Fruit fly (Drosophila melanogaster) whole organism, embryonic: ENCODE results near the gene mRpL40.

Source experiments
- Bteb2 ChIP-seq: fragments of 200-800 bp; sonication (Bioruptor generic); optimal IDR thresholded peaks from 2 replicates; lab custom pipeline; 2016; ENCODE audit warnings: missing biosample characterization, missing genetic modification characterization
- CG10147 ChIP-seq: fragments of 200-800 bp; sonication (Bioruptor generic); optimal IDR thresholded peaks from 2 replicates; lab custom pipeline; 2019; ENCODE audit warnings: missing biosample characterization, mild to moderate bottlenecking, missing genetic modification characterization, moderate library complexity
- CG10462 ChIP-seq: fragments of 200-800 bp; sonication (Bioruptor generic); optimal IDR thresholded peaks from 2 replicates; lab custom pipeline; 2016; ENCODE audit warnings: missing biosample characterization, missing genetic modification characterization
- CG12236 ChIP-seq: fragments of 200-800 bp; sonication (Bioruptor generic); optimal IDR thresholded peaks from 2 replicates; lab custom pipeline; 2016; ENCODE audit warnings: missing biosample characterization, missing genetic modification characterization
- CG12391 ChIP-seq: fragments of 200-800 bp; sonication (Bioruptor generic); optimal IDR thresholded peaks from 3 replicates; lab custom pipeline; 2018; ENCODE audit warnings: missing biosample characterization, mild to moderate bottlenecking, missing genetic modification characterization, moderate library complexity
- CG17612 ChIP-seq: fragments of 200-800 bp; sonication (Bioruptor generic); IDR thresholded peaks from 2 replicates; pipeline ENCODE4 v1.3.6; 2022; ENCODE audit warnings: missing biosample characterization, missing genetic modification characterization
- CG17829 ChIP-seq: fragments of 200-800 bp; optimal IDR thresholded peaks from 2 replicates; lab custom pipeline; 2019; ENCODE audit warnings: missing biosample characterization, mild to moderate bottlenecking, missing genetic modification characterization, moderate library complexity
- CG1792 ChIP-seq: fragments of 200-800 bp; sonication (Bioruptor generic); optimal IDR thresholded peaks from 2 replicates; lab custom pipeline; 2016; ENCODE audit warnings: missing biosample characterization, missing genetic modification characterization
- CG18262 ChIP-seq: fragments of 200-800 bp; optimal IDR thresholded peaks from 3 replicates; lab custom pipeline; 2019; ENCODE audit warnings: missing biosample characterization, mild to moderate bottlenecking, missing genetic modification characterization, moderate library complexity
- CG2199 ChIP-seq: fragments of 200-800 bp; sonication (Bioruptor generic); IDR thresholded peaks from 3 replicates; pipeline ENCODE4 v1.3.6; 2022; ENCODE audit warnings: missing biosample characterization, missing genetic modification characterization
- CG2875 ChIP-seq: fragments of 200-800 bp; sonication (Bioruptor generic); optimal IDR thresholded peaks from 2 replicates; lab custom pipeline; 2017; ENCODE audit warnings: missing biosample characterization, mild to moderate bottlenecking, missing genetic modification characterization, missing genetic modification reagents
- CG30403 ChIP-seq: fragments of 200-800 bp; sonication (Bioruptor generic); optimal IDR thresholded peaks from 3 replicates; lab custom pipeline; 2016; ENCODE audit warnings: missing biosample characterization, missing genetic modification characterization
- CG30431 ChIP-seq: fragments of 200-800 bp; sonication (Bioruptor generic); optimal IDR thresholded peaks from 2 replicates; lab custom pipeline; 2017; ENCODE audit warnings: missing biosample characterization, missing genetic modification characterization
- CG31441 ChIP-seq: fragments of 200-800 bp; sonication (Bioruptor generic); IDR thresholded peaks from 2 replicates; pipeline ENCODE4 v1.3.6; 2022; ENCODE audit warnings: missing biosample characterization, missing genetic modification characterization
- CG3407 ChIP-seq: fragments of 200-800 bp; sonication (Bioruptor generic); optimal IDR thresholded peaks from 2 replicates; lab custom pipeline; 2018; ENCODE audit warnings: missing biosample characterization, mild to moderate bottlenecking, missing genetic modification characterization
- CG3995 ChIP-seq: fragments of 200-800 bp; sonication (Bioruptor generic); optimal IDR thresholded peaks from 3 replicates; lab custom pipeline; 2016; ENCODE audit warnings: missing biosample characterization, missing genetic modification characterization
- CG4360 ChIP-seq: fragments of 200-800 bp; sonication (Bioruptor generic); IDR thresholded peaks from 2 replicates; pipeline ENCODE4 v1.3.6; 2022; ENCODE audit warnings: missing biosample characterization, missing genetic modification characterization
- CG6175 ChIP-seq: fragments of 200-800 bp; sonication (Bioruptor generic); IDR thresholded peaks from 3 replicates; pipeline ENCODE4 v1.3.6; 2022; ENCODE audit warnings: missing biosample characterization, missing genetic modification characterization
- CG9609 ChIP-seq: fragments of 200-800 bp; sonication (Bioruptor generic); optimal IDR thresholded peaks from 3 replicates; lab custom pipeline; 2016; ENCODE audit warnings: missing biosample characterization, missing genetic modification characterization
- CG9932 ChIP-seq: fragments of 200-800 bp; sonication (Bioruptor generic); IDR thresholded peaks from 2 replicates; pipeline ENCODE4 v1.3.6; 2022; ENCODE audit warnings: missing biosample characterization, missing genetic modification characterization
- CHES-1-like ChIP-seq: fragments of 200-800 bp; sonication (Bioruptor generic); optimal IDR thresholded peaks from 2 replicates; lab custom pipeline; 2016; ENCODE audit warnings: missing biosample characterization, missing genetic modification characterization
- CrebB ChIP-seq: fragments of 200-800 bp; sonication (Bioruptor generic); optimal IDR thresholded peaks from 3 replicates; lab custom pipeline; 2018; ENCODE audit warnings: missing biosample characterization, mild to moderate bottlenecking, missing genetic modification characterization
- D19B ChIP-seq: fragments of 200-800 bp; sonication (Bioruptor generic); optimal IDR thresholded peaks from 2 replicates; lab custom pipeline; 2017; ENCODE audit warnings: missing biosample characterization, mild to moderate bottlenecking, missing genetic modification characterization
- Doc3 ChIP-seq: fragments of 200-800 bp; sonication (Bioruptor generic); IDR thresholded peaks from 3 replicates; pipeline ENCODE4 v1.3.6; 2022; ENCODE audit warnings: missing biosample characterization, missing genetic modification characterization; ENCODE audit not compliant: partially characterized antibody
- HmgZ ChIP-seq: fragments of 200-800 bp; sonication (Bioruptor generic); optimal IDR thresholded peaks from 2 replicates; lab custom pipeline; 2018; ENCODE audit warnings: missing biosample characterization, mild to moderate bottlenecking, missing genetic modification characterization
- Kr ChIP-seq: fragments of 200-800 bp; sonication (Bioruptor generic); optimal IDR thresholded peaks from 2 replicates; lab custom pipeline; 2017; ENCODE audit warnings: missing biosample characterization, mild to moderate bottlenecking, missing genetic modification characterization
- Max ChIP-seq: fragments of 200-800 bp; sonication (Bioruptor generic); optimal IDR thresholded peaks from 2 replicates; lab custom pipeline; 2016; ENCODE audit warnings: missing biosample characterization, mild to moderate bottlenecking, missing genetic modification characterization
- Meics ChIP-seq: fragments of 200-800 bp; sonication (Bioruptor generic); optimal IDR thresholded peaks from 2 replicates; lab custom pipeline; 2017; ENCODE audit warnings: missing biosample characterization, mild to moderate bottlenecking, missing genetic modification characterization
- Myb ChIP-seq: fragments of 200-800 bp; sonication (Bioruptor generic); optimal IDR thresholded peaks from 2 replicates; lab custom pipeline; 2016; ENCODE audit warnings: missing biosample characterization, missing genetic modification characterization
- Neu2 ChIP-seq: fragments of 200-800 bp; sonication (Bioruptor generic); optimal IDR thresholded peaks from 3 replicates; lab custom pipeline; 2016; ENCODE audit warnings: missing biosample characterization, missing genetic modification characterization, borderline replicate concordance
- Nf-YC ChIP-seq: fragments of 200-800 bp; optimal IDR thresholded peaks from 3 replicates; lab custom pipeline; 2019; ENCODE audit warnings: missing biosample characterization, mild to moderate bottlenecking, missing genetic modification characterization, moderate library complexity
- Sox102F ChIP-seq: fragments of 200-800 bp; sonication (Bioruptor generic); optimal IDR thresholded peaks from 2 replicates; lab custom pipeline; 2018; ENCODE audit warnings: missing biosample characterization, mild to moderate bottlenecking, missing genetic modification characterization, moderate library complexity
- abd-A ChIP-seq: fragments of 200-800 bp; sonication (Bioruptor generic); optimal IDR thresholded peaks from 3 replicates; lab custom pipeline; 2019; ENCODE audit warnings: missing biosample characterization, mild to moderate bottlenecking, missing genetic modification characterization, moderate library complexity
- caup ChIP-seq: fragments of 200-800 bp; sonication (Bioruptor generic); optimal IDR thresholded peaks from 3 replicates; lab custom pipeline; 2017; ENCODE audit warnings: missing biosample characterization, mild to moderate bottlenecking, missing genetic modification characterization, moderate library complexity; ENCODE audit not compliant: severe bottlenecking
- crol ChIP-seq: fragments of 200-800 bp; sonication (Bioruptor generic); IDR thresholded peaks from 2 replicates; pipeline ENCODE4 v1.3.6; 2022; ENCODE audit warnings: missing biosample characterization, missing genetic modification characterization
- disco-r ChIP-seq: fragments of 200-800 bp; sonication (Bioruptor generic); optimal IDR thresholded peaks from 2 replicates; lab custom pipeline; 2016; ENCODE audit warnings: missing biosample characterization, missing genetic modification characterization
- dmrt11E ChIP-seq: fragments of 200-800 bp; sonication (Bioruptor generic); optimal IDR thresholded peaks from 3 replicates; lab custom pipeline; 2018; ENCODE audit warnings: missing biosample characterization, mild to moderate bottlenecking, missing genetic modification characterization, moderate library complexity
- dmrt99B ChIP-seq: fragments of 200-800 bp; sonication (Bioruptor generic); optimal IDR thresholded peaks from 2 replicates; lab custom pipeline; 2018; ENCODE audit warnings: missing biosample characterization, mild to moderate bottlenecking, missing genetic modification characterization, moderate library complexity
- exex ChIP-seq: fragments of 200-800 bp; sonication (Bioruptor generic); optimal IDR thresholded peaks from 4 replicates; lab custom pipeline; 2018; ENCODE audit warnings: missing biosample characterization, mild to moderate bottlenecking, missing genetic modification characterization, moderate library complexity
- fu2 ChIP-seq: fragments of 200-800 bp; sonication (Bioruptor generic); optimal IDR thresholded peaks from 2 replicates; lab custom pipeline; 2016; ENCODE audit warnings: missing biosample characterization, missing genetic modification characterization
- gsb ChIP-seq: fragments of 200-800 bp; sonication (Bioruptor generic); IDR thresholded peaks from 2 replicates; pipeline ENCODE4 v1.3.6; 2022; ENCODE audit warnings: missing biosample characterization, missing genetic modification characterization
- insv ChIP-seq, 2 experiments: fragments of 200-800 bp; sonication (Bioruptor generic); optimal IDR thresholded peaks; 3 replicates each; lab custom pipeline; 2016 to 2018; ENCODE audit warnings: missing biosample characterization in 2 of 2, missing genetic modification characterization in 2 of 2
- lab ChIP-seq: fragments of 200-800 bp; sonication (Bioruptor generic); optimal IDR thresholded peaks from 3 replicates; lab custom pipeline; 2017; ENCODE audit warnings: missing biosample characterization, missing genetic modification characterization, mild to moderate bottlenecking, moderate library complexity, missing genetic modification reagents
- nerfin-2 ChIP-seq: fragments of 200-800 bp; sonication (Bioruptor generic); IDR thresholded peaks from 2 replicates; pipeline ENCODE4 v1.3.6; 2022; ENCODE audit warnings: missing biosample characterization, missing genetic modification characterization; ENCODE audit not compliant: partially characterized antibody
- sens-2 ChIP-seq: fragments of 200-800 bp; sonication (Bioruptor generic); IDR thresholded peaks from 2 replicates; pipeline ENCODE4 v1.3.6; 2022; ENCODE audit warnings: missing biosample characterization, missing genetic modification characterization
- sna ChIP-seq: fragments of 200-800 bp; sonication (Bioruptor generic); IDR thresholded peaks from 2 replicates; pipeline ENCODE4 v1.3.6; 2022; ENCODE audit warnings: missing biosample characterization, missing genetic modification characterization; ENCODE audit not compliant: partially characterized antibody
- tll ChIP-seq, 2 experiments: fragments of 200-800 bp in 1 of 2; fragments of >200 bp in 1 of 2; sonication (Bioruptor generic) in 1 of 2; optimal IDR thresholded peaks; 2 replicates each; lab custom pipeline; 2017 to 2019; ENCODE audit warnings: missing biosample characterization in 2 of 2, missing genetic modification characterization in 2 of 2, mild to moderate bottlenecking in 1 of 2, moderate library complexity in 1 of 2
- wor ChIP-seq: fragments of 200-800 bp; sonication (Bioruptor generic); IDR thresholded peaks from 2 replicates; pipeline ENCODE4 v1.3.6; 2022; ENCODE audit warnings: missing biosample characterization, missing genetic modification characterization
- zen ChIP-seq: fragments of 200-800 bp; sonication (Bioruptor generic); optimal IDR thresholded peaks from 3 replicates; lab custom pipeline; 2018; ENCODE audit warnings: missing biosample characterization, mild to moderate bottlenecking, missing genetic modification characterization, moderate library complexity

mRpL40 gene

DNA sequence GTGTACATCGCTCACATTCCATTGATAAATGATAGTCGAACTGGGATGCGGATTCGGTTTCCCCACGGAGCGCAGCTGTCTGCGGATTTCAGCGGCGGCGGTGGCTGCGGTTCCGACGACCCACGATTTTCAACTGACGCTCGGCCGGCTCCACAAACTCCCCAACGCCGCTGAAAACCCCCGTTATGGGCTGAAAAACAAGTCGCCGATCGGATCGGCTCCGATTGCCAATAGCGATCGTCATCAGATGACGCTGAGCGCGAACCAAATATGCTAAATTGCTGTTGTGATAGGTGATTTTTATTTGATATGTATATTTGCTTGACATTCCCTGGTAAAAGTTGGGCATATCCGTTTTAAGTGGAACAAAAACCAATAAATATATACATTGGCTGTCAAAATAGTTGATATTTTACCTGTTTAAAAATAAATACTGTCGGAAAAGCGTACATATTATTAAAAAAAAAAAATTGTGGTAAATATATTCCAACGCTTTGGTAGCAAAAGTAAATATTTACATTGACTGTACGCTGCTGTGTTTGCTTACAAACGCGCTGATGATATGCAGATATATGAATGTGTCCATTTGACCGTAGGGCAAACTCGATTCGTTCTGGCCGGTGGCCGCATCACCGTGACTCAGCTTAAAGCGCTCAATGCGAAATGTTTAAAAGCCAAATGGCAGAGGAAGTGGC is 46.6 kb downstream of the mRpL40 start (continued):
- TF ChIP-seq HmgZ (peak; percentile 51), CG10147 (GFP tag; lab: Kevin White, UChicago) (peak; percentile 88), CG1792 (peak; percentile 22), Meics (peak; percentile 74), zen (tag; lab: Kevin White, UChicago) (no peak), CG31441 (GFP tag; lab: Robert Waterston, UW) (peak; percentile 40; the same call in 1 of the 2 replicates), CG6175 (GFP tag; lab: Robert Waterston, UW) (no peak), sens-2 (no peak), D19B (peak; percentile 79), wor (GFP tag; lab: Robert Waterston, UW) (no peak), CHES-1-like (GFP tag; lab: Kevin White, UChicago) (peak; percentile 32), CG12391 (tag; lab: Kevin White, UChicago) (peak; percentile 55), sna (GFP tag; lab: Robert Waterston, UW) (no peak), nerfin-2 (GFP tag; lab: Robert Waterston, UW) (no peak), CG17829 (tag; lab: Kevin White, UChicago) (no peak), Doc3 (GFP tag; lab: Robert Waterston, UW) (no peak), Bteb2 (GFP tag; lab: Kevin White, UChicago) (no peak), CG9609 (GFP tag; lab: Kevin White, UChicago) (peak; percentile 26), Kr (GFP tag; lab: Kevin White, UChicago) (no peak), CG18262 (tag; lab: Kevin White, UChicago) (peak; percentile 6), CG2875 (GFP tag; lab: Kevin White, UChicago) (no peak), dmrt11E (tag; lab: Kevin White, UChicago) (no peak), CG17612 (no peak), tll (GFP tag; optimal IDR thresholded peaks at IDR 0.05; lab: Kevin White, UChicago) (no peak), gsb (peak; percentile 38; the same call in 1 of the 2 replicates), caup (GFP tag; lab: Kevin White, UChicago) (peak; percentile 66), CrebB (tag; lab: Kevin White, UChicago) (no peak), CG9932 (peak; percentile 85), CG30403 (GFP tag; lab: Kevin White, UChicago) (peak; percentile 76), CG12236 (GFP tag; lab: Kevin White, UChicago) (no peak), Neu2 (GFP tag; lab: Kevin White, UChicago) (no peak), disco-r (GFP tag; lab: Kevin White, UChicago) (no peak), Myb (peak; percentile 39), abd-A (tag; lab: Kevin White, UChicago) (no peak), Nf-YC (tag; lab: Kevin White, UChicago) (peak; percentile 8), CG3407 (GFP tag; lab: Kevin White, UChicago) (no peak), lab (GFP tag; lab: Kevin White, UChicago) (peak; percentile 59), exex (no peak), CG3995 (GFP tag; lab: Kevin White, UChicago) (peak; percentile 58), CG30431 (GFP tag; lab: Kevin White, UChicago) (peak; percentile 1), Max (GFP tag; lab: Kevin White, UChicago) (no peak), CG10462 (GFP tag; lab: Kevin White, UChicago) (peak; percentile 6), CG4360 (GFP tag; lab: Robert Waterston, UW) (no peak), fu2 (GFP tag; lab: Kevin White, UChicago) (peak; percentile 66), CG2199 (no peak), insv (GFP tag; optimal IDR thresholded peaks at IDR 0.05; lab: Kevin White, UChicago) (no peak), Sox102F (peak; percentile 63), crol (GFP tag; lab: Robert Waterston, UW) (no peak), dmrt99B (tag; lab: Kevin White, UChicago) (peak; percentile 74)
